Fruit fly (Drosophila melanogaster) whole organism, embryonic: ENCODE measurements around the gene Lamtor4.

Experiments
- ATbp ChIP-seq: fragments of 200-800 bp; sonication (Bioruptor generic); optimal IDR thresholded peaks from 2 replicates; lab custom pipeline; 2017; ENCODE audit warnings: missing biosample characterization, mild to moderate bottlenecking, missing genetic modification characterization, missing genetic modification reagents
- Ada2b ChIP-seq: fragments of 200-800 bp; sonication (Bioruptor generic); IDR thresholded peaks from 2 replicates; pipeline ENCODE4 v1.3.6; 2022; ENCODE audit warnings: missing biosample characterization, missing genetic modification characterization
- Adf1 ChIP-seq: fragments of 200-800 bp; sonication (Bioruptor generic); IDR thresholded peaks from 2 replicates; pipeline ENCODE4 v1.3.6; 2022; ENCODE audit warnings: missing biosample characterization, missing genetic modification characterization
- Awh ChIP-seq: fragments of 200-800 bp; sonication (Bioruptor generic); IDR thresholded peaks from 2 replicates; pipeline ENCODE4, ENCODE4 v1.3.6; 2022; ENCODE audit warnings: missing biosample characterization, missing genetic modification characterization
- Bgb ChIP-seq: fragments of 200-800 bp; sonication (Bioruptor generic); IDR thresholded peaks from 2 replicates; pipeline ENCODE4 v1.3.6; 2022; ENCODE audit warnings: missing biosample characterization, missing genetic modification characterization; ENCODE audit not compliant: partially characterized antibody
- CG11723 ChIP-seq: fragments of 200-800 bp; sonication (Bioruptor generic); optimal IDR thresholded peaks from 2 replicates; lab custom pipeline; 2017; ENCODE audit warnings: missing biosample characterization, mild to moderate bottlenecking, missing genetic modification characterization
- CG1233 ChIP-seq: fragments of 200-800 bp; sonication (Bioruptor generic); optimal IDR thresholded peaks from 4 replicates; lab custom pipeline; 2018; ENCODE audit warnings: missing biosample characterization, mild to moderate bottlenecking, missing genetic modification characterization
- CG13287 ChIP-seq: fragments of 200-800 bp; sonication (Bioruptor generic); IDR thresholded peaks from 2 replicates; pipeline ENCODE4 v1.3.6; 2022; ENCODE audit warnings: missing biosample characterization, missing genetic modification characterization; ENCODE audit not compliant: partially characterized antibody
- CG18262 ChIP-seq: fragments of 200-800 bp; optimal IDR thresholded peaks from 3 replicates; lab custom pipeline; 2019; ENCODE audit warnings: missing biosample characterization, mild to moderate bottlenecking, missing genetic modification characterization, moderate library complexity
- CG2202 ChIP-seq: fragments of 200-800 bp; sonication (Bioruptor generic); optimal IDR thresholded peaks from 2 replicates; lab custom pipeline; 2018; ENCODE audit warnings: missing biosample characterization, mild to moderate bottlenecking, missing genetic modification characterization
- CG2875 ChIP-seq: fragments of 200-800 bp; sonication (Bioruptor generic); optimal IDR thresholded peaks from 2 replicates; lab custom pipeline; 2017; ENCODE audit warnings: missing biosample characterization, mild to moderate bottlenecking, missing genetic modification characterization, missing genetic modification reagents
- CG4328 ChIP-seq: fragments of 200-800 bp; sonication (Bioruptor generic); optimal IDR thresholded peaks from 3 replicates; lab custom pipeline; 2017; ENCODE audit warnings: missing biosample characterization, missing genetic modification reagents, missing genetic modification characterization
- CG4820 ChIP-seq: fragments of 200-800 bp; sonication (Bioruptor generic); optimal IDR thresholded peaks from 3 replicates; lab custom pipeline; 2016; ENCODE audit warnings: missing biosample characterization, missing genetic modification characterization
- CG6689 ChIP-seq: fragments of 200-800 bp; sonication (Bioruptor generic); IDR thresholded peaks from 2 replicates; pipeline ENCODE4 v1.3.6; 2022; ENCODE audit warnings: missing biosample characterization, missing genetic modification characterization
- Chrac-16 ChIP-seq: fragments of 200-800 bp; sonication (Bioruptor generic); optimal IDR thresholded peaks from 3 replicates; lab custom pipeline; 2016; ENCODE audit warnings: missing biosample characterization, missing genetic modification characterization
- D19A ChIP-seq: fragments of 200-800 bp; optimal IDR thresholded peaks from 3 replicates; lab custom pipeline; 2019; ENCODE audit warnings: missing biosample characterization, mild to moderate bottlenecking, missing genetic modification characterization, moderate library complexity
- Doc2 ChIP-seq: fragments of 200-800 bp; sonication (Bioruptor generic); IDR thresholded peaks from 2 replicates; pipeline ENCODE4 v1.3.6; 2022; ENCODE audit warnings: missing biosample characterization, missing genetic modification characterization
- Eip74EF ChIP-seq, 2 experiments: fragments of 200-800 bp in 1 of 2; fragments of >200 bp in 1 of 2; sonication (Bioruptor generic) in 1 of 2; optimal IDR thresholded peaks; 2 replicates each; lab custom pipeline; 2017 to 2019; ENCODE audit warnings: missing biosample characterization in 2 of 2, missing genetic modification characterization in 2 of 2, mild to moderate bottlenecking in 1 of 2, moderate library complexity in 1 of 2
- Gug ChIP-seq: fragments of 200-800 bp; sonication (Bioruptor generic); IDR thresholded peaks from 4 replicates; pipeline ENCODE4 v1.3.6; 2022; ENCODE audit warnings: missing biosample characterization, missing genetic modification characterization
- HLH54F ChIP-seq: fragments of 200-800 bp; sonication (Bioruptor generic); optimal IDR thresholded peaks from 3 replicates; lab custom pipeline; 2016; ENCODE audit warnings: missing biosample characterization, missing genetic modification characterization
- Hmx ChIP-seq: fragments of 200-800 bp; sonication (Bioruptor generic); optimal IDR thresholded peaks from 2 replicates; lab custom pipeline; 2016; ENCODE audit warnings: missing biosample characterization, missing genetic modification characterization
- MESR4 ChIP-seq: fragments of 200-800 bp; sonication (Bioruptor generic); optimal IDR thresholded peaks from 2 replicates; lab custom pipeline; 2018; ENCODE audit warnings: missing biosample characterization, mild to moderate bottlenecking, missing genetic modification characterization, moderate library complexity
- Meics ChIP-seq: fragments of 200-800 bp; sonication (Bioruptor generic); optimal IDR thresholded peaks from 2 replicates; lab custom pipeline; 2017; ENCODE audit warnings: missing biosample characterization, mild to moderate bottlenecking, missing genetic modification characterization
- Nf-YA ChIP-seq: fragments of 200-800 bp; sonication (Bioruptor generic); IDR thresholded peaks from 2 replicates; pipeline ENCODE4 v1.3.6; 2022; ENCODE audit warnings: missing biosample characterization, missing genetic modification characterization
- Pdp1 ChIP-seq, 2 experiments: fragments of 200-800 bp; sonication (Bioruptor generic); optimal IDR thresholded peaks; 3 replicates each; lab custom pipeline; 2016; ENCODE audit warnings: missing biosample characterization in 2 of 2, missing genetic modification characterization in 2 of 2, mild to moderate bottlenecking in 1 of 2, moderate library complexity in 1 of 2
- Poxn ChIP-seq: fragments of 200-800 bp; sonication (Bioruptor generic); IDR thresholded peaks from 2 replicates; pipeline ENCODE4 v1.3.6; 2022; ENCODE audit warnings: missing biosample characterization, missing genetic modification characterization
- amos ChIP-seq: fragments of 200-800 bp; sonication (Bioruptor generic); IDR thresholded peaks from 2 replicates; pipeline ENCODE4 v1.3.6; 2022; ENCODE audit warnings: missing biosample characterization, missing genetic modification characterization; ENCODE audit not compliant: partially characterized antibody
- aop ChIP-seq: fragments of 200-800 bp; sonication (Bioruptor generic); IDR thresholded peaks from 2 replicates; pipeline ENCODE4 v1.3.6; 2022; ENCODE audit warnings: missing biosample characterization, missing genetic modification characterization
- bab2 ChIP-seq: fragments of 200-800 bp; sonication (Bioruptor generic); optimal IDR thresholded peaks from 2 replicates; lab custom pipeline; 2016; ENCODE audit warnings: missing biosample characterization, missing genetic modification characterization
- bowl ChIP-seq: fragments of 200-800 bp; sonication (Bioruptor generic); IDR thresholded peaks from 2 replicates; pipeline ENCODE4 v1.3.6; 2022; ENCODE audit warnings: missing biosample characterization, missing genetic modification characterization
- corto ChIP-seq: fragments of 200-800 bp; sonication (Bioruptor generic); optimal IDR thresholded peaks from 2 replicates; lab custom pipeline; 2016; ENCODE audit warnings: missing biosample characterization, mild to moderate bottlenecking, missing genetic modification characterization, moderate library complexity
- danr ChIP-seq: fragments of 200-800 bp; sonication (Bioruptor generic); IDR thresholded peaks from 2 replicates; pipeline ENCODE4 v1.3.6; 2022; ENCODE audit warnings: missing biosample characterization, missing genetic modification characterization
- fd64A ChIP-seq: fragments of 200-800 bp; sonication (Bioruptor generic); optimal IDR thresholded peaks from 3 replicates; lab custom pipeline; 2018; ENCODE audit warnings: missing biosample characterization, mild to moderate bottlenecking, missing genetic modification characterization
- gt ChIP-seq: fragments of 200-800 bp; sonication (Bioruptor generic); IDR thresholded peaks from 2 replicates; pipeline ENCODE4 v1.3.6; 2022; ENCODE audit warnings: missing biosample characterization, missing genetic modification characterization
- her ChIP-seq: fragments of 200-800 bp; sonication (Bioruptor generic); optimal IDR thresholded peaks from 2 replicates; lab custom pipeline; 2016; ENCODE audit warnings: missing biosample characterization, missing genetic modification characterization
- hkb ChIP-seq, 2 experiments: fragments of 200-800 bp in 1 of 2; fragments of >200 bp in 1 of 2; sonication (Bioruptor generic) in 1 of 2; IDR thresholded peaks in 1 of 2; optimal IDR thresholded peaks in 1 of 2; 2 replicates each; pipeline versions ENCODE4 v1.3.6 to Lab custom; 2017 to 2022; ENCODE audit warnings: missing biosample characterization in 1 of 2, missing genetic modification characterization in 1 of 2
- lab ChIP-seq: fragments of 200-800 bp; sonication (Bioruptor generic); optimal IDR thresholded peaks from 3 replicates; lab custom pipeline; 2017; ENCODE audit warnings: missing biosample characterization, missing genetic modification characterization, mild to moderate bottlenecking, moderate library complexity, missing genetic modification reagents
- pita ChIP-seq: fragments of 200-800 bp; sonication (Bioruptor generic); optimal IDR thresholded peaks from 2 replicates; lab custom pipeline; 2017; ENCODE audit warnings: missing biosample characterization, mild to moderate bottlenecking, missing genetic modification characterization
- pros ChIP-seq: fragments of 200-800 bp; sonication (Bioruptor generic); optimal IDR thresholded peaks from 3 replicates; lab custom pipeline; 2019; ENCODE audit warnings: missing biosample characterization, mild to moderate bottlenecking, missing genetic modification characterization, moderate library complexity
- pum ChIP-seq: fragments of 200-800 bp; sonication (Bioruptor generic); optimal IDR thresholded peaks from 2 replicates; lab custom pipeline; 2016; ENCODE audit warnings: missing biosample characterization, missing genetic modification characterization
- salm ChIP-seq: fragments of 200-800 bp; sonication (Bioruptor generic); optimal IDR thresholded peaks from 2 replicates; lab custom pipeline; 2018; ENCODE audit warnings: missing biosample characterization, mild to moderate bottlenecking, missing genetic modification characterization
- sens-2 ChIP-seq: fragments of 200-800 bp; sonication (Bioruptor generic); IDR thresholded peaks from 2 replicates; pipeline ENCODE4 v1.3.6; 2022; ENCODE audit warnings: missing biosample characterization, missing genetic modification characterization
- sob ChIP-seq: fragments of 200-800 bp; sonication (Bioruptor generic); IDR thresholded peaks from 2 replicates; pipeline ENCODE4 v1.3.6; 2022; ENCODE audit warnings: missing biosample characterization, missing genetic modification characterization
- sug ChIP-seq: fragments of 200-800 bp; optimal IDR thresholded peaks from 2 replicates; lab custom pipeline; 2019; ENCODE audit warnings: missing biosample characterization, mild to moderate bottlenecking, missing genetic modification characterization, moderate library complexity
- trh ChIP-seq: fragments of 200-800 bp; sonication (Bioruptor generic); optimal IDR thresholded peaks from 2 replicates; lab custom pipeline; 2016; ENCODE audit warnings: missing biosample characterization, missing genetic modification characterization
- twi ChIP-seq: fragments of 200-800 bp; optimal IDR thresholded peaks from 2 replicates; lab custom pipeline; 2019; ENCODE audit warnings: missing biosample characterization, mild to moderate bottlenecking, missing genetic modification characterization, moderate library complexity
- yki ChIP-seq: fragments of >200 bp; optimal IDR thresholded peaks from 3 replicates; lab custom pipeline; 2018
- z ChIP-seq: fragments of 200-800 bp; sonication (Bioruptor generic); IDR thresholded peaks from 3 replicates; pipeline ENCODE4 v1.3.6; 2022; ENCODE audit warnings: missing biosample characterization, missing genetic modification characterization
- zen ChIP-seq: fragments of 200-800 bp; sonication (Bioruptor generic); optimal IDR thresholded peaks from 3 replicates; lab custom pipeline; 2018; ENCODE audit warnings: missing biosample characterization, mild to moderate bottlenecking, missing genetic modification characterization, moderate library complexity
- zfh2 ChIP-seq: fragments of 200-800 bp; sonication (Bioruptor generic); optimal IDR thresholded peaks from 2 replicates; lab custom pipeline; 2016; ENCODE audit warnings: missing biosample characterization, missing genetic modification characterization

Lamtor4 gene

dm6 chr3L:3855194-3855980, 41.3 kb upstream of the Lamtor4 start:
- TF ChIP-seq her (GFP tag; lab: Kevin White, UChicago) (no peak), zen (tag; lab: Kevin White, UChicago) (peak; percentile 56), HLH54F (GFP tag; lab: Kevin White, UChicago) (no peak), Bgb (GFP tag; lab: Robert Waterston, UW) (no peak), CG6689 (GFP tag; lab: Robert Waterston, UW) (peak; percentile 69), danr (GFP tag; lab: Robert Waterston, UW) (no peak), Hmx (GFP tag; lab: Kevin White, UChicago) (no peak), Eip74EF (GFP tag; optimal IDR thresholded peaks at IDR 0.05; lab: Kevin White, UChicago) (no peak), aop (GFP tag; lab: Robert Waterston, UW) (no peak), zfh2 (GFP tag; lab: Kevin White, UChicago) (no peak), CG1233 (GFP tag; lab: Kevin White, UChicago) (peak; percentile 19), bab2 (GFP tag; lab: Kevin White, UChicago) (no peak), pita (GFP tag; lab: Kevin White, UChicago) (no peak), Gug (GFP tag; lab: Robert Waterston, UW) (no peak), CG11723 (GFP tag; lab: Kevin White, UChicago) (peak; percentile 33), CG2202 (peak; percentile 69), CG2875 (GFP tag; lab: Kevin White, UChicago) (peak; percentile 22), Adf1 (GFP tag; lab: Robert Waterston, UW) (no peak), pum (GFP tag; lab: Kevin White, UChicago) (no peak), Awh (GFP tag; lab: Robert Waterston, UW) (peak; percentile 81), sens-2 (GFP tag; lab: Robert Waterston, UW) (no peak), CG18262 (tag; lab: Kevin White, UChicago) (peak; percentile 75), twi (tag; lab: Kevin White, UChicago) (peak; percentile 18), ATbp (peak; percentile 45), bowl (GFP tag; lab: Robert Waterston, UW) (no peak), Ada2b (GFP tag; lab: Robert Waterston, UW) (no peak), Meics (GFP tag; lab: Kevin White, UChicago) (no peak), CG4328 (no peak), Poxn (GFP tag; lab: Robert Waterston, UW) (no peak), Doc2 (GFP tag; lab: Robert Waterston, UW) (no peak), pros (GFP tag; lab: Kevin White, UChicago) (peak; percentile 54), sob (GFP tag; lab: Robert Waterston, UW) (no peak), MESR4 (GFP tag; lab: Kevin White, UChicago) (no peak), sug (tag; lab: Kevin White, UChicago) (no peak), lab (GFP tag; lab: Kevin White, UChicago) (peak; percentile 8), Pdp1 (GFP tag; optimal IDR thresholded peaks at IDR 0.05; lab: Kevin White, UChicago) (peak; percentile 22 to 25), fd64A (no peak), amos (GFP tag; lab: Robert Waterston, UW) (no peak), D19A (tag; lab: Kevin White, UChicago) (peak; percentile 63), CG13287 (GFP tag; lab: Robert Waterston, UW) (no peak), trh (GFP tag; lab: Kevin White, UChicago) (no peak), gt (GFP tag; lab: Robert Waterston, UW) (no peak), z (GFP tag; lab: Robert Waterston, UW) (no peak), salm (tag; lab: Kevin White, UChicago) (no peak), corto (GFP tag; lab: Kevin White, UChicago) (no peak), CG4820 (GFP tag; lab: Kevin White, UChicago) (peak; percentile 43), yki (lab: Kevin White, UChicago) (no peak), Nf-YA (GFP tag; lab: Robert Waterston, UW) (peak; percentile 40; the same call in 1 of the 2 replicates), hkb (optimal IDR thresholded peaks at IDR 0.05; lab: Kevin White, UChicago) (no peak), hkb (GFP tag; IDR thresholded peaks at IDR 0.05; lab: Robert Waterston, UW) (peak; percentile 63), Chrac-16 (peak; percentile 48)
